Worm (Caenorhabditis elegans): ENCODE results near the gene str-151.

DNA sequence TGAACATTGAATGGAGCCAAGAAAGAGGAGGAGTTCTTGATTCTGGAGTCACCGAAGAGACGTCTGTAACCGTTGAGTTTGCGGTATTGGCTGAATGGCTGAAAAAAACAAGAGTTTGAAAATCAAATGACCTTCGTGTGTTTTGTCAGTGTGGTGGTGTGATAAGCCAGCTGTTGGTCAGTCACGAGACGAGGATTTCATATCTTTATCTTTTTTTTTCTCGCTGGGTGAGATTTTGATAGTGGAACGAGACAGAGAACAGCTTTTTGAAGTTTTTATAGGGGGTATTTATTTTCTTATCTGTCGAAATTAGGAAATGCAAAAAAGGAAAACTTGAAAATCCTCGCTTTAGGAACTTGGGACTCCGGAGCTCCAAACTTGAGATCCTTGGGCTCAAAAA lies 18.5 kb downstream of the str-151 start:
- no peak for TF ChIP-seq hif-1 (tag; optimal IDR thresholded peaks at IDR 0.05)
- no peak for TF ChIP-seq ces-1 (GFP tag; optimal IDR thresholded peaks at IDR 0.05)
- TF ChIP-seq attf-4 (tag; optimal IDR thresholded peaks at IDR 0.05) = no peak
- TF ChIP-seq zag-1 (tag; optimal IDR thresholded peaks at IDR 0.05) = no peak
- TF ChIP-seq set-16 (GFP tag; IDR thresholded peaks at IDR 0.05) = no peak
- TF ChIP-seq dmd-8 (GFP tag; IDR thresholded peaks at IDR 0.05) = no peak
- TF ChIP-seq vab-7 (GFP tag; IDR thresholded peaks at IDR 0.05) = no peak
- TF ChIP-seq nhr-28 (tag; optimal IDR thresholded peaks at IDR 0.05) = no peak

Measured in whole organism, L4 larva.